Worm (Caenorhabditis elegans): ENCODE measurements around the gene W02C12.2.

Gene W02C12.2

DNA sequence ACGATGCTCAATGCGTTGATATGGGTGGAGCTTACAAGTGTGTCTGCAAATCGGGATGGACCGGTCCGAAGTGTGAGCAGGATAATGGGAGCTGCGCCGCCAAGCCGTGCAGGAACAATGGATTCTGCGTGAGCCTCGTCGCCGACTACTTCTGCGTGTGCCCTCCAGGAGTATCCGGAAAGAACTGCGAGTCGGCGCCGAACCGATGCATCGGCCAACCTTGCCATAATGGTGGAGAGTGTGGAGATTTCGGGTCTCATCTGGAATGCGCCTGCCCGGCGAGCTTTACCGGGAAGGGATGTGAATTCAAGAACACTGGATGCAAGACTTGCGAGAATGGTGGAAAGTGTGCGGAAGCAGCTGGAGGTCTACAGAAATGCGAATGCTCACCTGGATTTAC is 2.1 kb upstream of the W02C12.2 start:
- TF ChIP-seq ceh-16 (tag; optimal IDR thresholded peaks at IDR 0.05) (no peak), nhr-25 (tag; optimal IDR thresholded peaks at IDR 0.05) (no peak), unc-62 (GFP tag; optimal IDR thresholded peaks at IDR 0.05) (no peak), ceh-9 (tag; optimal IDR thresholded peaks at IDR 0.05) (no peak), sea-2 (GFP tag; optimal IDR thresholded peaks at IDR 0.05) (no peak), ceh-28 (tag; optimal IDR thresholded peaks at IDR 0.05) (no peak)

DNA sequence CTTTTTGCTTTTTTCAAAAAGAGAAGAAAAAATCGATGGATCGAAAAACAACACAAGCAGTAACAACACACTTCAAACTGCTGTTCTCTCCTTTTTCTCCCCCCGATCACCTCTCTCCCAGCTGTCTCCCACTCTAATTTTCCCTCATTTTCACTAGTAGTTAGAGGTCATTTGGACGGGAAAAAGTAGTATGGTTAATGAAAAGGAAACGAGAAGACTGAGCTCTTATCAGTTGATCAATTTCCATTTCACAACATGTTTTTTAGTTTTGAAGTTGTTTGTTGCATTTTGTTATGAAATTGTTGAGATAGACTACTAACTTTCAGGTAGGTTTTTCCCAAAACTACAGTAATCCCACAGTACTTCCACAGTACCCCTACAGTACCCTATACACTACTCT is 667 bp upstream of the W02C12.2 start:
- no peak for TF ChIP-seq tbx-2 (tag; optimal IDR thresholded peaks at IDR 0.05)
- no peak for TF ChIP-seq ama-1 (optimal IDR thresholded peaks at IDR 0.05)
- TF ChIP-seq ztf-11 (tag; optimal IDR thresholded peaks at IDR 0.05): no peak

ce11 chrIV:4005166-4005565 is 2.6 kb downstream of the W02C12.2 start:
- TF ChIP-seq fkh-10 (GFP tag; optimal IDR thresholded peaks at IDR 0.05) (peak; percentile 61), lin-15B (tag; optimal IDR thresholded peaks at IDR 0.05) (no peak)

- TF ChIP-seq fkh-10 (GFP tag; optimal IDR thresholded peaks at IDR 0.05) (no peak), lin-15B (tag; optimal IDR thresholded peaks at IDR 0.05) (no peak), fkh-2 (tag; optimal IDR thresholded peaks at IDR 0.05) (no peak), lin-39 (tag; optimal IDR thresholded peaks at IDR 0.05) (no peak), ztf-4 (tag; optimal IDR thresholded peaks at IDR 0.05) (no peak), nfya-1 (tag; optimal IDR thresholded peaks at IDR 0.05; ENCODE audit: insufficient read depth) (no peak), nhr-11 (tag; optimal IDR thresholded peaks at IDR 0.05) (no peak), pha-4 (tag; optimal IDR thresholded peaks at IDR 0.05) (no peak)
Measured at ce11 chrIV:4004221-4004620, 3.6 kb downstream of the W02C12.2 start.

ce11 chrIV:3999662-4000061 is 8.1 kb downstream of the W02C12.2 start:
- no peak for TF ChIP-seq egl-5 (tag; optimal IDR thresholded peaks at IDR 0.05)
- TF ChIP-seq daf-12 (tag; optimal IDR thresholded peaks at IDR 0.05): no peak
- TF ChIP-seq egl-27 (tag; optimal IDR thresholded peaks at IDR 0.05): no peak
- TF ChIP-seq eor-1 (tag; optimal IDR thresholded peaks at IDR 0.05): no peak
- no peak for TF ChIP-seq lin-15B (tag; optimal IDR thresholded peaks at IDR 0.05)
- no peak for TF ChIP-seq fkh-10 (GFP tag; optimal IDR thresholded peaks at IDR 0.05)
- TF ChIP-seq sea-2 (GFP tag; optimal IDR thresholded peaks at IDR 0.05): no peak
- TF ChIP-seq tbx-2 (tag; optimal IDR thresholded peaks at IDR 0.05): no peak
- no peak for TF ChIP-seq aly-2 (tag; optimal IDR thresholded peaks at IDR 0.05)
- TF ChIP-seq nhr-12 (tag; optimal IDR thresholded peaks at IDR 0.05): no peak
- TF ChIP-seq nhr-23 (tag; optimal IDR thresholded peaks at IDR 0.05): no peak
- no peak for TF ChIP-seq mml-1 (tag; optimal IDR thresholded peaks at IDR 0.05)
- no peak for TF ChIP-seq nhr-43 (tag; optimal IDR thresholded peaks at IDR 0.05; ENCODE audit: poor library complexity, severe bottlenecking)
- TF ChIP-seq nhr-25 (tag; optimal IDR thresholded peaks at IDR 0.05): no peak
- TF ChIP-seq elt-1 (tag; optimal IDR thresholded peaks at IDR 0.05): no peak
- no peak for TF ChIP-seq ceh-9 (tag; optimal IDR thresholded peaks at IDR 0.05)
- TF ChIP-seq nfya-1 (tag; optimal IDR thresholded peaks at IDR 0.05; ENCODE audit: insufficient read depth): no peak
- TF ChIP-seq nhr-11 (tag; optimal IDR thresholded peaks at IDR 0.05): no peak

DNA sequence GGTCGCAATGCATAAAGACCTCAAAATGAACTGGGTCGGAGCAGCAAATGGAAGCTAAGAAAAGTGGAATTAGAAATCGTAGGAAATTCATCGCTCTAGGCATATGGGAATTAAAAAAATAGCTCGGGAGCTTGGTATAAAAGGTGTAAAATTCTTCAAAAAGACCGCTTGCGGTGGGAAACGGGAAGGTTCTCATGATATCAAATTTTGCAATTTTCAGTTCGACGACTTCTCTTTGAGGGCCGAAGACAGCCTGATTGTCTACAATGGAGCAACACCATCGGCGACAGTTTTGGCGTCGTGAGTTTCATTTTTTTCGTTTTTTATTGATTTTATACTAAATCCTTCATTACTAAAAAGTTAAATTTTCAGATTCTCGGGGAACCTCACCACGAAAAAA is 9.3 kb downstream of the W02C12.2 start, which contains the start of gene F47C12.8:
Gene F47C12.8, minus strand, starts transcription at position 101 of the 400 bp plus-strand sequence.
- TF ChIP-seq elt-3 (tag; optimal IDR thresholded peaks at IDR 0.05) (no peak), pha-4 (tag; optimal IDR thresholded peaks at IDR 0.05) (no peak), nhr-28 (tag; optimal IDR thresholded peaks at IDR 0.05) (no peak), nhr-67 (tag; optimal IDR thresholded peaks at IDR 0.05) (no peak), nhr-76 (tag; optimal IDR thresholded peaks at IDR 0.05) (no peak), jun-1 (tag; optimal IDR thresholded peaks at IDR 0.05) (no peak), egl-27 (tag; optimal IDR thresholded peaks at IDR 0.05) (no peak), R02D3.7 (tag; optimal IDR thresholded peaks at IDR 0.05) (no peak), ztf-11 (tag; optimal IDR thresholded peaks at IDR 0.05) (no peak), tbx-2 (tag; optimal IDR thresholded peaks at IDR 0.05) (no peak), nhr-237 (tag; optimal IDR thresholded peaks at IDR 0.05) (no peak), nfya-1 (tag; optimal IDR thresholded peaks at IDR 0.05; ENCODE audit: insufficient read depth) (no peak), ceh-28 (tag; optimal IDR thresholded peaks at IDR 0.05) (no peak), fos-1 (tag; optimal IDR thresholded peaks at IDR 0.05) (no peak), lsy-12 (tag; optimal IDR thresholded peaks at IDR 0.05) (no peak)
